Fruit fly (Drosophila melanogaster) S2 (cell line): Measurements from ENCODE around the gene CG4960.

Experiments
- CG8478 ChIP-seq: fragments of >200 bp; optimal IDR thresholded peaks from 2 replicates; lab custom pipeline; 2018
- CTCF ChIP-seq, 2 experiments: fragments of >200 bp; optimal IDR thresholded peaks; 2 replicates each; lab custom pipeline; 2018

dm6 chr3R:25815179-25815578 lies 28.1 kb upstream of the CG4960 start, which contains the start of gene CG14354:
- TF ChIP-seq CG8478 (lab: Kevin White, UChicago) (no peak), CTCF (optimal IDR thresholded peaks at IDR 0.05; lab: Kevin White, UChicago) (no peak)
